Fruit fly (Drosophila melanogaster) whole organism: Measurements from ENCODE around the gene Dhc93AB.

Source experiments
- CG8478 ChIP-seq: fragments of >200 bp; optimal IDR thresholded peaks from 2 replicates; lab custom pipeline; 2018; ENCODE audit warnings: inconsistent platforms
- Dll ChIP-seq: fragments of >200 bp; optimal IDR thresholded peaks from 2 replicates; lab custom pipeline; 2017
- EcR ChIP-seq, 2 experiments: fragments of >200 bp; optimal IDR thresholded peaks; 2 replicates each; lab custom pipeline; 2017; ENCODE audit warnings: missing biosample characterization in 2 of 2, missing genetic modification characterization in 2 of 2, missing genetic modification reagents in 2 of 2
- pan ChIP-seq: fragments of >200 bp; optimal IDR thresholded peaks from 2 replicates; lab custom pipeline; 2017
- psq ChIP-seq: fragments of >200 bp; optimal IDR thresholded peaks from 2 replicates; lab custom pipeline; 2017
- usp ChIP-seq: fragments of >200 bp; optimal IDR thresholded peaks from 2 replicates; lab custom pipeline; 2017; ENCODE audit warnings: missing biosample characterization, missing genetic modification characterization, mixed read lengths

dm6 chr3R:21065010-21065695 lies 22.9 kb upstream of the Dhc93AB start, which contains the start of gene AnxB9:
- TF ChIP-seq CG8478 (lab: Kevin White, UChicago) (no peak), psq (lab: Kevin White, UChicago) (no peak), usp (GFP tag; lab: Kevin White, UChicago) (no peak), pan (lab: Kevin White, UChicago) (no peak), Dll (lab: Kevin White, UChicago) (no peak), EcR (GFP tag; optimal IDR thresholded peaks at IDR 0.05; lab: Kevin White, UChicago) (no peak)
